Worm (Caenorhabditis elegans) whole organism, L2 larva: ENCODE measurements around the gene sand-1.

Experiments used
- R02D3.7 ChIP-seq: fragments of 150-350 bp; optimal IDR thresholded peaks from 2 replicates; lab custom pipeline; 2014; ENCODE audit warnings: missing biosample characterization, missing genetic modification characterization
- Y55F3AM.14 ChIP-seq: fragments of 200-800 bp; sonication (Bioruptor generic); optimal IDR thresholded peaks from 2 replicates; lab custom pipeline; 2018; ENCODE audit warnings: mild to moderate bottlenecking, missing genetic modification characterization, missing compliant biosample characterization
- ceh-82 ChIP-seq: fragments of 150-350 bp; optimal IDR thresholded peaks from 2 replicates; lab custom pipeline; 2014; ENCODE audit warnings: missing biosample characterization, missing genetic modification characterization
- fos-1 ChIP-seq: fragments of 150-350 bp; optimal IDR thresholded peaks from 2 replicates; lab custom pipeline; 2014; ENCODE audit warnings: missing biosample characterization, missing genetic modification characterization
- mdl-1 ChIP-seq, 2 experiments: fragments of 150-350 bp in 1 of 2; sonication (generic microtip) in 1 of 2; optimal IDR thresholded peaks; 2 replicates each; lab custom pipeline; 2017; ENCODE audit warnings: missing biosample characterization in 2 of 2, missing genetic modification characterization in 2 of 2
- nhr-77 ChIP-seq: fragments of 150-350 bp; optimal IDR thresholded peaks from 2 replicates; lab custom pipeline; 2014; ENCODE audit warnings: missing biosample characterization, missing genetic modification characterization
- skn-1 ChIP-seq: sonication (generic microtip); optimal IDR thresholded peaks from 2 replicates; lab custom pipeline; 2017; ENCODE audit warnings: missing biosample characterization, missing genetic modification characterization
- unc-39 ChIP-seq: fragments of 150-350 bp; optimal IDR thresholded peaks from 2 replicates; lab custom pipeline; 2014; ENCODE audit warnings: missing biosample characterization, missing genetic modification characterization
- unc-62 ChIP-seq: fragments of 150-350 bp; optimal IDR thresholded peaks from 2 replicates; lab custom pipeline; 2014; ENCODE audit warnings: missing biosample characterization, missing genetic modification reagents, missing genetic modification characterization
- zag-1 ChIP-seq: fragments of 150-350 bp; optimal IDR thresholded peaks from 2 replicates; lab custom pipeline; 2014; ENCODE audit warnings: missing biosample characterization, missing genetic modification characterization
- ztf-11 ChIP-seq: sonication (generic microtip); optimal IDR thresholded peaks from 2 replicates; lab custom pipeline; 2017; ENCODE audit warnings: missing biosample characterization, missing genetic modification characterization
- ztf-4 ChIP-seq: fragments of 150-350 bp; optimal IDR thresholded peaks from 2 replicates; lab custom pipeline; 2014; ENCODE audit warnings: missing biosample characterization, missing genetic modification characterization

DNA sequence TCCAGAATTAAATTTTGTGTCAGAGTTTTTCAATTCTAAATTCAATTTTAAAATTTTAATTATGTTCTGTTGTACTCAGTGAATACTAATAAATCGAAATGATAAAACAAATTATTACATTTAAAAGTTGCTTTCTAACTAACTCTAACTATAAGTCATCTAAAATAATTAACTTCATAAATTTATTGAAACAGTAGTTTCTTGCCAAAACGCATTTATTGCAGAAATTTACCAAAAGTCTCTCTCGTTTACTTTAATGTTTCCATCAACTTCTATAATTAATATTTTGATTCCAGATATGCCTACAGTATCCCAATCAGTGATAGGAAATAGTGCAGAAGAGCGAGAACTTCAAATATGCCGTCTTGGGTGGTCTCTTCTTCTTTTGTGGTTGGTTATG, 33.9 kb downstream of the sand-1 start, which contains the start of gene ZK616.1:
- TF ChIP-seq unc-39 (tag; lab: Kevin White, UChicago) (no peak), Y55F3AM.14 (GFP tag; lab: Kevin White, UChicago) (no peak), nhr-77 (tag; lab: Kevin White, UChicago) (no peak), mdl-1 (tag; optimal IDR thresholded peaks at IDR 0.05; lab: Kevin White, UChicago) (no peak), skn-1 (no peak), fos-1 (tag; lab: Kevin White, UChicago) (no peak), R02D3.7 (tag; lab: Kevin White, UChicago) (no peak), ztf-11 (tag; lab: Kevin White, UChicago) (no peak), zag-1 (tag; lab: Kevin White, UChicago) (no peak), ceh-82 (tag; lab: Kevin White, UChicago) (no peak), ztf-4 (tag; lab: Kevin White, UChicago) (no peak), unc-62 (no peak)
